Fruit fly (Drosophila melanogaster) whole organism, embryonic: Measurements from ENCODE around the gene chif.

Experiments used
- CG10431 ChIP-seq: fragments of 200-800 bp; sonication (Bioruptor generic); optimal IDR thresholded peaks from 3 replicates; lab custom pipeline; 2018; ENCODE audit warnings: missing biosample characterization, mild to moderate bottlenecking, missing genetic modification characterization
- CG11695 ChIP-seq: fragments of 200-800 bp; sonication (Bioruptor generic); IDR thresholded peaks from 3 replicates; pipeline ENCODE4 v1.3.6; 2022; ENCODE audit warnings: missing biosample characterization, missing genetic modification characterization
- CG11723 ChIP-seq: fragments of 200-800 bp; sonication (Bioruptor generic); optimal IDR thresholded peaks from 2 replicates; lab custom pipeline; 2017; ENCODE audit warnings: missing biosample characterization, mild to moderate bottlenecking, missing genetic modification characterization
- CG12219 ChIP-seq: fragments of 200-800 bp; sonication (Bioruptor generic); optimal IDR thresholded peaks from 3 replicates; lab custom pipeline; 2018; ENCODE audit warnings: missing biosample characterization, mild to moderate bottlenecking, missing genetic modification characterization
- CG12659 ChIP-seq: fragments of 200-800 bp; sonication (Bioruptor generic); optimal IDR thresholded peaks from 3 replicates; lab custom pipeline; 2017; ENCODE audit warnings: mild to moderate bottlenecking, missing biosample characterization, missing genetic modification reagents, missing genetic modification characterization
- CG12744 ChIP-seq: fragments of 200-800 bp; sonication (Bioruptor generic); optimal IDR thresholded peaks from 2 replicates; lab custom pipeline; 2016; ENCODE audit warnings: missing biosample characterization, missing genetic modification characterization
- CG14441 ChIP-seq: fragments of 200-800 bp; sonication (Bioruptor generic); IDR thresholded peaks from 2 replicates; pipeline ENCODE4 v1.3.6; 2022; ENCODE audit warnings: missing biosample characterization, missing genetic modification characterization
- CG16813 ChIP-seq: fragments of 200-800 bp; sonication (Bioruptor generic); IDR thresholded peaks from 3 replicates; pipeline ENCODE4 v1.3.6; 2022; ENCODE audit warnings: missing biosample characterization, missing genetic modification characterization; ENCODE audit not compliant: partially characterized antibody
- CG17385 ChIP-seq: fragments of 200-800 bp; sonication (Bioruptor generic); optimal IDR thresholded peaks from 3 replicates; lab custom pipeline; 2018; ENCODE audit warnings: missing biosample characterization, mild to moderate bottlenecking, missing genetic modification characterization
- CG17568 ChIP-seq: fragments of 200-800 bp; sonication (Bioruptor generic); optimal IDR thresholded peaks from 2 replicates; lab custom pipeline; 2018; ENCODE audit warnings: missing biosample characterization, mild to moderate bottlenecking, missing genetic modification characterization, moderate library complexity
- CG18619 ChIP-seq: fragments of 200-800 bp; sonication (Bioruptor generic); optimal IDR thresholded peaks from 3 replicates; lab custom pipeline; 2017; ENCODE audit warnings: missing biosample characterization, mild to moderate bottlenecking, missing genetic modification characterization
- CG34422 ChIP-seq: fragments of 200-800 bp; sonication (Bioruptor generic); IDR thresholded peaks from 3 replicates; pipeline ENCODE4 v1.3.6; 2022; ENCODE audit warnings: missing biosample characterization, missing genetic modification characterization
- CG6791 ChIP-seq: fragments of 200-800 bp; sonication (Bioruptor generic); IDR thresholded peaks from 3 replicates; pipeline ENCODE4 v1.3.6; 2022; ENCODE audit warnings: missing biosample characterization, missing genetic modification characterization; ENCODE audit not compliant: partially characterized antibody
- CG9609 ChIP-seq: fragments of 200-800 bp; sonication (Bioruptor generic); optimal IDR thresholded peaks from 3 replicates; lab custom pipeline; 2016; ENCODE audit warnings: missing biosample characterization, missing genetic modification characterization
- Deaf1 ChIP-seq: fragments of 200-800 bp; optimal IDR thresholded peaks from 3 replicates; lab custom pipeline; 2019; ENCODE audit warnings: missing biosample characterization, mild to moderate bottlenecking, missing genetic modification characterization, moderate library complexity
- Dp ChIP-seq: fragments of 200-800 bp; sonication (Bioruptor generic); optimal IDR thresholded peaks from 2 replicates; lab custom pipeline; 2018; ENCODE audit warnings: missing biosample characterization, mild to moderate bottlenecking, missing genetic modification characterization, moderate library complexity
- Gsc ChIP-seq: fragments of 200-800 bp; sonication (Bioruptor generic); IDR thresholded peaks from 2 replicates; pipeline ENCODE4 v1.3.6; 2022; ENCODE audit warnings: missing biosample characterization, missing genetic modification characterization
- H15 ChIP-seq: fragments of 200-800 bp; sonication (Bioruptor generic); IDR thresholded peaks from 3 replicates; pipeline ENCODE4 v1.3.6; 2022; ENCODE audit warnings: missing biosample characterization, missing genetic modification characterization
- HLH4C ChIP-seq: fragments of 200-800 bp; sonication (Bioruptor generic); IDR thresholded peaks from 3 replicates; pipeline ENCODE4 v1.3.6; 2022; ENCODE audit warnings: missing biosample characterization, missing genetic modification characterization; ENCODE audit not compliant: partially characterized antibody
- HLHmδ ChIP-seq: fragments of 200-800 bp; sonication (Bioruptor generic); optimal IDR thresholded peaks from 2 replicates; lab custom pipeline; 2018; ENCODE audit warnings: missing biosample characterization, mild to moderate bottlenecking, missing genetic modification characterization, moderate library complexity
- Hand ChIP-seq: fragments of 200-800 bp; sonication (Bioruptor generic); optimal IDR thresholded peaks from 2 replicates; lab custom pipeline; 2017; ENCODE audit warnings: mild to moderate bottlenecking, missing biosample characterization, missing genetic modification reagents, missing genetic modification characterization
- MTF-1 ChIP-seq: fragments of 200-800 bp; sonication (Bioruptor generic); optimal IDR thresholded peaks from 2 replicates; lab custom pipeline; 2018; ENCODE audit warnings: missing biosample characterization, mild to moderate bottlenecking, missing genetic modification characterization, borderline replicate concordance
- Myb ChIP-seq: fragments of 200-800 bp; sonication (Bioruptor generic); optimal IDR thresholded peaks from 2 replicates; lab custom pipeline; 2016; ENCODE audit warnings: missing biosample characterization, missing genetic modification characterization
- NC2β ChIP-seq: fragments of 200-800 bp; sonication (Bioruptor generic); optimal IDR thresholded peaks from 2 replicates; lab custom pipeline; 2016; ENCODE audit warnings: missing biosample characterization, missing genetic modification characterization
- Scr ChIP-seq: fragments of 200-800 bp; sonication (Bioruptor generic); IDR thresholded peaks from 2 replicates; pipeline ENCODE4 v1.3.6; 2022; ENCODE audit warnings: missing biosample characterization, missing genetic modification characterization; ENCODE audit not compliant: partially characterized antibody
- bbx ChIP-seq: fragments of 200-800 bp; sonication (Bioruptor generic); IDR thresholded peaks from 2 replicates; pipeline ENCODE4 v1.3.6; 2022; ENCODE audit warnings: missing biosample characterization, missing genetic modification characterization; ENCODE audit not compliant: partially characterized antibody
- bigmax ChIP-seq: fragments of 200-800 bp; sonication (Bioruptor generic); optimal IDR thresholded peaks from 2 replicates; lab custom pipeline; 2018; ENCODE audit warnings: missing biosample characterization, mild to moderate bottlenecking, missing genetic modification characterization
- cg ChIP-seq: fragments of 200-800 bp; sonication (Bioruptor generic); optimal IDR thresholded peaks from 3 replicates; lab custom pipeline; 2019; ENCODE audit warnings: missing biosample characterization, mild to moderate bottlenecking, missing genetic modification characterization, moderate library complexity
- crol ChIP-seq: fragments of 200-800 bp; sonication (Bioruptor generic); IDR thresholded peaks from 2 replicates; pipeline ENCODE4 v1.3.6; 2022; ENCODE audit warnings: missing biosample characterization, missing genetic modification characterization
- da ChIP-seq: fragments of 200-800 bp; sonication (Bioruptor generic); optimal IDR thresholded peaks from 2 replicates; lab custom pipeline; 2016; ENCODE audit warnings: missing biosample characterization, missing genetic modification characterization
- dan ChIP-seq: fragments of 200-800 bp; sonication (Bioruptor generic); IDR thresholded peaks from 2 replicates; pipeline ENCODE4 v1.3.6; 2022; ENCODE audit warnings: missing biosample characterization, missing genetic modification characterization
- dati ChIP-seq: fragments of 200-800 bp; sonication (Bioruptor generic); IDR thresholded peaks from 2 replicates; pipeline ENCODE4 v1.3.6; 2022; ENCODE audit warnings: missing biosample characterization, missing genetic modification characterization
- esg ChIP-seq: fragments of 200-800 bp; sonication (Bioruptor generic); conservative IDR thresholded peaks from 2 replicates; pipeline ENCODE4 v1.3.6; 2022; ENCODE audit warnings: missing biosample characterization, missing genetic modification characterization
- gcm ChIP-seq: fragments of 200-800 bp; sonication (Bioruptor generic); optimal IDR thresholded peaks from 2 replicates; lab custom pipeline; 2019; ENCODE audit warnings: missing biosample characterization, mild to moderate bottlenecking, missing genetic modification characterization, moderate library complexity
- ham ChIP-seq: fragments of 200-800 bp; sonication (Bioruptor generic); IDR thresholded peaks from 2 replicates; pipeline ENCODE4 v1.3.6; 2022; ENCODE audit warnings: missing biosample characterization, missing genetic modification characterization
- nmo ChIP-seq: fragments of 200-800 bp; sonication (Bioruptor generic); optimal IDR thresholded peaks from 2 replicates; lab custom pipeline; 2018; ENCODE audit warnings: missing biosample characterization, mild to moderate bottlenecking, missing genetic modification characterization, moderate library complexity
- org-1 ChIP-seq: fragments of 200-800 bp; sonication (Bioruptor generic); optimal IDR thresholded peaks from 2 replicates; lab custom pipeline; 2017; ENCODE audit warnings: missing biosample characterization, missing genetic modification characterization
- pb ChIP-seq: fragments of 200-800 bp; sonication (Bioruptor generic); optimal IDR thresholded peaks from 3 replicates; lab custom pipeline; 2016; ENCODE audit warnings: missing biosample characterization, missing genetic modification characterization
- phol ChIP-seq: fragments of 200-800 bp; sonication (Bioruptor generic); optimal IDR thresholded peaks from 3 replicates; lab custom pipeline; 2018; ENCODE audit warnings: missing biosample characterization, mild to moderate bottlenecking, missing genetic modification characterization, moderate library complexity
- repo ChIP-seq: fragments of 200-800 bp; sonication (Bioruptor generic); optimal IDR thresholded peaks from 2 replicates; lab custom pipeline; 2016; ENCODE audit warnings: missing biosample characterization, missing genetic modification characterization
- ro ChIP-seq: fragments of 200-800 bp; sonication (Bioruptor generic); IDR thresholded peaks from 2 replicates; pipeline ENCODE4 v1.3.6; 2022; ENCODE audit warnings: missing biosample characterization, missing genetic modification characterization
- run ChIP-seq: fragments of 200-800 bp; sonication (Bioruptor generic); optimal IDR thresholded peaks from 3 replicates; lab custom pipeline; 2018; ENCODE audit warnings: missing biosample characterization, mild to moderate bottlenecking, missing genetic modification characterization
- schlank ChIP-seq: fragments of 200-800 bp; sonication (Bioruptor generic); optimal IDR thresholded peaks from 2 replicates; lab custom pipeline; 2018; ENCODE audit warnings: missing biosample characterization, mild to moderate bottlenecking, missing genetic modification characterization
- seq ChIP-seq: fragments of 200-800 bp; sonication (Bioruptor generic); IDR thresholded peaks from 2 replicates; pipeline ENCODE4 v1.3.6; 2022; ENCODE audit warnings: missing biosample characterization, missing genetic modification characterization
- tgo ChIP-seq: fragments of 200-800 bp; sonication (Bioruptor generic); IDR thresholded peaks from 3 replicates; pipeline ENCODE4 v1.3.6; 2022; ENCODE audit warnings: missing biosample characterization, missing genetic modification characterization
- vvl ChIP-seq: fragments of 200-800 bp; sonication (Bioruptor generic); IDR thresholded peaks from 2 replicates; pipeline ENCODE4 v1.3.6; 2022; ENCODE audit warnings: missing biosample characterization, missing genetic modification characterization
- wdn ChIP-seq: fragments of 200-800 bp; sonication (Bioruptor generic); IDR thresholded peaks from 2 replicates; pipeline ENCODE4 v1.3.6; 2022; ENCODE audit warnings: missing biosample characterization, missing genetic modification characterization
- z ChIP-seq: fragments of 200-800 bp; sonication (Bioruptor generic); IDR thresholded peaks from 3 replicates; pipeline ENCODE4 v1.3.6; 2022; ENCODE audit warnings: missing biosample characterization, missing genetic modification characterization

The chif gene

dm6 chr2L:16299466-16300311 is 52.7 kb downstream of the chif start, which contains the start of the genes heix and CG17328 (continued):
- no peak for TF ChIP-seq bigmax (GFP tag; lab: Kevin White, UChicago)
- peak; percentile 20 for TF ChIP-seq org-1 (GFP tag; lab: Kevin White, UChicago)
- TF ChIP-seq CG11695 (GFP tag; lab: Robert Waterston, UW): peak; percentile 62; the same call in 1 of the 3 replicates
- TF ChIP-seq dan: no peak
- TF ChIP-seq H15 (GFP tag; lab: Robert Waterston, UW): peak; percentile 70; the same call in 2 of the 3 replicates
- TF ChIP-seq CG12219: peak; percentile 44
- TF ChIP-seq Dp: peak; percentile 21
- peak; percentile 70 for TF ChIP-seq CG18619
- TF ChIP-seq CG12744 (GFP tag; lab: Kevin White, UChicago): peak; percentile 35
- no peak for TF ChIP-seq CG10431 (GFP tag; lab: Kevin White, UChicago)
- TF ChIP-seq esg (GFP tag; lab: Robert Waterston, UW): peak; percentile 59
- TF ChIP-seq CG11723 (GFP tag; lab: Kevin White, UChicago): no peak
- peak; percentile 60 for TF ChIP-seq CG34422 (GFP tag; lab: Robert Waterston, UW)
- TF ChIP-seq seq (GFP tag; lab: Robert Waterston, UW): peak; percentile 28; the same call in 1 of the 2 replicates
- TF ChIP-seq dati (GFP tag; lab: Robert Waterston, UW): no peak
- no peak for TF ChIP-seq Hand (GFP tag; lab: Kevin White, UChicago)
- TF ChIP-seq CG14441: peak; percentile 79
- TF ChIP-seq phol (tag; lab: Kevin White, UChicago): peak; percentile 79
- peak; percentile 57 for TF ChIP-seq schlank (tag; lab: Kevin White, UChicago)
- peak; percentile 58 for TF ChIP-seq CG17385 (GFP tag; lab: Kevin White, UChicago)

dm6 chr2L:16293703-16294233 is 58.7 kb downstream of the chif start, which contains the start of gene Cyp303a1:
TSS of gene Cyp303a1 (plus strand) at chr2L:16294183.
- no peak for TF ChIP-seq cg (GFP tag; lab: Kevin White, UChicago)
- no peak for TF ChIP-seq wdn (GFP tag; lab: Robert Waterston, UW)
- TF ChIP-seq CG17568: no peak
- no peak for TF ChIP-seq MTF-1
- TF ChIP-seq ham: no peak
- no peak for TF ChIP-seq CG9609 (GFP tag; lab: Kevin White, UChicago)
- TF ChIP-seq NC2β (GFP tag; lab: Kevin White, UChicago): no peak
- no peak for TF ChIP-seq CG12659 (GFP tag; lab: Kevin White, UChicago)
- TF ChIP-seq Deaf1: no peak
- TF ChIP-seq Gsc (GFP tag; lab: Robert Waterston, UW): no peak
- no peak for TF ChIP-seq ro
- no peak for TF ChIP-seq run
- no peak for TF ChIP-seq repo (GFP tag; lab: Kevin White, UChicago)
- TF ChIP-seq tgo (GFP tag; lab: Robert Waterston, UW): no peak
- TF ChIP-seq CG6791: peak; percentile 66; the same call in 1 of the 3 replicates
- TF ChIP-seq nmo (GFP tag; lab: Kevin White, UChicago): no peak
- no peak for TF ChIP-seq z (GFP tag; lab: Robert Waterston, UW)
- TF ChIP-seq HLHmδ (GFP tag; lab: Kevin White, UChicago): no peak
- TF ChIP-seq pb (GFP tag; lab: Kevin White, UChicago): no peak
- TF ChIP-seq CG18619: no peak
- TF ChIP-seq CG16813 (GFP tag; lab: Robert Waterston, UW): peak; percentile 58
- TF ChIP-seq crol (GFP tag; lab: Robert Waterston, UW): no peak
- TF ChIP-seq Myb (GFP tag; lab: Kevin White, UChicago): no peak
- no peak for TF ChIP-seq da (GFP tag; lab: Kevin White, UChicago)
- TF ChIP-seq Scr (GFP tag; lab: Robert Waterston, UW): 0 out of 2 replicates have a peak, but pooled peaks have one; percentile 23
- TF ChIP-seq gcm (GFP tag; lab: Kevin White, UChicago): no peak
- no peak for TF ChIP-seq vvl (GFP tag; lab: Robert Waterston, UW)
- peak; percentile 28; the same call in 1 of the 2 replicates for TF ChIP-seq bbx (GFP tag; lab: Robert Waterston, UW)
- TF ChIP-seq HLH4C (GFP tag; lab: Robert Waterston, UW): peak; percentile 64; the same call in 2 of the 3 replicates
